Worm (Caenorhabditis elegans) whole organism, L2 larva: ENCODE results near the gene sup-26.

Source experiments
- C34F6.9 ChIP-seq: fragments of 150-350 bp; optimal IDR thresholded peaks from 2 replicates; lab custom pipeline; 2014; ENCODE audit warnings: missing biosample characterization, missing genetic modification characterization
- F13H6.1 ChIP-seq: sonication (generic microtip); optimal IDR thresholded peaks from 2 replicates; lab custom pipeline; 2016; ENCODE audit warnings: missing genetic modification characterization, missing compliant biosample characterization
- R02D3.7 ChIP-seq: fragments of 150-350 bp; optimal IDR thresholded peaks from 2 replicates; lab custom pipeline; 2014; ENCODE audit warnings: missing biosample characterization, missing genetic modification characterization
- ZK546.5 ChIP-seq: sonication (generic microtip); optimal IDR thresholded peaks from 2 replicates; lab custom pipeline; 2017; ENCODE audit warnings: missing biosample characterization, missing genetic modification characterization
- alr-1 ChIP-seq: fragments of 150-350 bp; optimal IDR thresholded peaks from 2 replicates; lab custom pipeline; 2014; ENCODE audit warnings: missing biosample characterization, missing genetic modification characterization
- ama-1 ChIP-seq: fragments of 150-350 bp; optimal IDR thresholded peaks from 2 replicates; lab custom pipeline; 2018; ENCODE audit warnings: inconsistent platforms
- ceh-82 ChIP-seq: fragments of 150-350 bp; optimal IDR thresholded peaks from 2 replicates; lab custom pipeline; 2014; ENCODE audit warnings: missing biosample characterization, missing genetic modification characterization
- crh-2 ChIP-seq: sonication (generic microtip); optimal IDR thresholded peaks from 2 replicates; lab custom pipeline; 2017; ENCODE audit warnings: missing biosample characterization, missing genetic modification characterization
- dmd-4 ChIP-seq: sonication (generic microtip); optimal IDR thresholded peaks from 2 replicates; lab custom pipeline; 2017; ENCODE audit warnings: missing biosample characterization, missing genetic modification characterization
- egl-27 ChIP-seq: sonication (generic microtip); optimal IDR thresholded peaks from 3 replicates; lab custom pipeline; 2017; ENCODE audit warnings: missing biosample characterization, missing genetic modification reagents, missing genetic modification characterization
- fos-1 ChIP-seq: fragments of 150-350 bp; optimal IDR thresholded peaks from 2 replicates; lab custom pipeline; 2014; ENCODE audit warnings: missing biosample characterization, missing genetic modification characterization
- gmeb-1 ChIP-seq: fragments of 150-350 bp; optimal IDR thresholded peaks from 2 replicates; lab custom pipeline; 2014; ENCODE audit warnings: missing biosample characterization, missing genetic modification characterization
- lin-11 ChIP-seq: fragments of 150-350 bp; sonication (generic microtip); optimal IDR thresholded peaks from 2 replicates; lab custom pipeline; 2014; ENCODE audit warnings: missing biosample characterization, missing genetic modification characterization, inconsistent platforms, mixed read lengths
- lin-13 ChIP-seq: fragments of 150-350 bp; optimal IDR thresholded peaks from 2 replicates; lab custom pipeline; 2014; ENCODE audit warnings: missing biosample characterization, missing genetic modification reagents, missing genetic modification characterization
- lin-39 ChIP-seq: fragments of 150-350 bp; optimal IDR thresholded peaks from 2 replicates; lab custom pipeline; 2014; ENCODE audit warnings: missing biosample characterization, missing genetic modification reagents, missing genetic modification characterization
- lsy-2 ChIP-seq, 2 experiments: fragments of 150-350 bp in 1 of 2; sonication (generic microtip) in 1 of 2; optimal IDR thresholded peaks; 2 replicates each; lab custom pipeline; 2014 to 2017; ENCODE audit warnings: missing biosample characterization in 2 of 2, missing genetic modification characterization in 2 of 2
- mab-5 ChIP-seq: fragments of 150-350 bp; optimal IDR thresholded peaks from 2 replicates; lab custom pipeline; 2014; ENCODE audit warnings: missing biosample characterization, missing genetic modification characterization
- mbf-1 ChIP-seq: sonication (generic microtip); optimal IDR thresholded peaks from 2 replicates; lab custom pipeline; 2017; ENCODE audit warnings: missing biosample characterization, missing genetic modification characterization
- nhr-11 ChIP-seq: fragments of 150-350 bp; optimal IDR thresholded peaks from 2 replicates; lab custom pipeline; 2014; ENCODE audit warnings: missing biosample characterization, missing genetic modification characterization
- nhr-12 ChIP-seq: fragments of 150-350 bp; optimal IDR thresholded peaks from 2 replicates; lab custom pipeline; 2014; ENCODE audit warnings: missing biosample characterization, missing genetic modification characterization
- nhr-129 ChIP-seq: fragments of 150-350 bp; optimal IDR thresholded peaks from 2 replicates; lab custom pipeline; 2014; ENCODE audit warnings: missing biosample characterization, missing genetic modification characterization
- nhr-21 ChIP-seq: fragments of 150-350 bp; optimal IDR thresholded peaks from 2 replicates; lab custom pipeline; 2014; ENCODE audit warnings: missing biosample characterization, missing genetic modification characterization
- nhr-23 ChIP-seq: fragments of 150-350 bp; optimal IDR thresholded peaks from 2 replicates; lab custom pipeline; 2014; ENCODE audit warnings: missing biosample characterization, missing genetic modification reagents, missing genetic modification characterization
- nhr-25 ChIP-seq: fragments of 150-350 bp; sonication (generic microtip); optimal IDR thresholded peaks from 3 replicates; lab custom pipeline; 2014; ENCODE audit warnings: missing biosample characterization, missing genetic modification characterization
- sem-4 ChIP-seq: fragments of 150-350 bp; optimal IDR thresholded peaks from 2 replicates; lab custom pipeline; 2014; ENCODE audit warnings: missing biosample characterization, missing genetic modification reagents, missing genetic modification characterization
- skn-1 ChIP-seq: sonication (generic microtip); optimal IDR thresholded peaks from 2 replicates; lab custom pipeline; 2017; ENCODE audit warnings: missing biosample characterization, missing genetic modification characterization
- sma-3 ChIP-seq: sonication (generic microtip); optimal IDR thresholded peaks from 2 replicates; lab custom pipeline; 2016; ENCODE audit warnings: missing genetic modification reagents, missing genetic modification characterization, missing compliant biosample characterization
- sma-9 ChIP-seq, 2 experiments: fragments of 150-350 bp in 1 of 2; sonication (generic microtip) in 1 of 2; optimal IDR thresholded peaks; 2 replicates each; lab custom pipeline; 2014 to 2016; ENCODE audit warnings: missing genetic modification characterization in 2 of 2, mild to moderate bottlenecking in 1 of 2, missing biosample characterization in 1 of 2, missing compliant biosample characterization in 1 of 2, missing genetic modification reagents in 1 of 2, moderate library complexity in 1 of 2
- snpc-4 ChIP-seq: fragments of 150-350 bp; optimal IDR thresholded peaks from 2 replicates; lab custom pipeline; 2014; ENCODE audit warnings: missing biosample characterization, missing genetic modification characterization
- unc-39 ChIP-seq: fragments of 150-350 bp; optimal IDR thresholded peaks from 2 replicates; lab custom pipeline; 2014; ENCODE audit warnings: missing biosample characterization, missing genetic modification characterization
- unc-55 ChIP-seq: fragments of 150-350 bp; sonication (generic microtip); optimal IDR thresholded peaks from 3 replicates; lab custom pipeline; 2014; ENCODE audit warnings: missing biosample characterization, missing genetic modification reagents, missing genetic modification characterization
- zag-1 ChIP-seq: fragments of 150-350 bp; optimal IDR thresholded peaks from 2 replicates; lab custom pipeline; 2014; ENCODE audit warnings: missing biosample characterization, missing genetic modification characterization
- ztf-11 ChIP-seq: sonication (generic microtip); optimal IDR thresholded peaks from 2 replicates; lab custom pipeline; 2017; ENCODE audit warnings: missing biosample characterization, missing genetic modification characterization

sup-26 gene

DNA sequence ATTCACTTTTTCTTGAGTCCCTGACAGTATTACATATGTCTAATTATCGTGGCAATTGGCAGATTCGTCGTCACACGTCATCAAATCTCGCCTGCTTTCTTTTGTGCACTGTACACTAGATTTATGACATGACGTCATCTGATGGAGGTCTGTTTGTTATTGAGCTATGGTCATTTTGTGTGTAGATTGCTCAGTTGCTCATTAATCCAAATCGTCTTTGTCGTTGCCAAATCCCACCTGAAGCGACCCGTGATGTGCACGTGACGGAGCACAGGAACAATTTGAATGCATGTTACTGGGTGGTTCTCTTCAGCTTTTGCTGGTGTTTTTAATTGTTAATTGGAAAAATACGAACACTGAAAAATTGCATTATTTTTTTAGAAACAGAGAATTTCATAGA lies 7.2 kb downstream of the sup-26 start:
- no peak for TF ChIP-seq mab-5 (tag; lab: Kevin White, UChicago)

DNA sequence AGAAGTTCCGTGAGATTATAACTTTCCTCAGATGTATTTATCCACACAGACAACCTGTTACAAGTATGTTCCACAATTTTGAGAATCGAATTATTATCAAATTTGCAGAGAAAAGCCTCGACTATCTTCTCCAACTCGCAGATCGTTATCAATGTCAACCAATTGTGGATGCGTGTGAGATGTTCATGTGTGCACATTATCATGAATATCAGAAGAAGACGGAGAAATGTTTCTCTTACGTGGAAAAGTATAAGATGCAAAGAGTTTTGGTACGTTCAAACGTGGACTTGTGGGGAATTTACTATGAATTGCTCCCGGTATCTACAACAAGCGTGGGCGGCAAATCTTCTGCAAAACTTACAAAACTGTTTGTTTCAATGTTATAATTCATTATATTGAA lies 9.0 kb downstream of the sup-26 start:
- no peak for TF ChIP-seq sma-3 (GFP tag; lab: Kevin White, UChicago)
- no peak for TF ChIP-seq nhr-25 (tag; lab: Kevin White, UChicago)
- no peak for TF ChIP-seq alr-1 (tag; lab: Kevin White, UChicago)
- no peak for TF ChIP-seq fos-1 (tag; lab: Kevin White, UChicago)
- TF ChIP-seq nhr-129 (tag; lab: Kevin White, UChicago): no peak
- no peak for TF ChIP-seq unc-39
- TF ChIP-seq nhr-12 (tag; lab: Kevin White, UChicago): no peak
- no peak for TF ChIP-seq dmd-4
- TF ChIP-seq zag-1: no peak
- no peak for TF ChIP-seq F13H6.1
- TF ChIP-seq egl-27 (tag; lab: Kevin White, UChicago): no peak
- no peak for TF ChIP-seq nhr-23 (tag; lab: Kevin White, UChicago)

DNA sequence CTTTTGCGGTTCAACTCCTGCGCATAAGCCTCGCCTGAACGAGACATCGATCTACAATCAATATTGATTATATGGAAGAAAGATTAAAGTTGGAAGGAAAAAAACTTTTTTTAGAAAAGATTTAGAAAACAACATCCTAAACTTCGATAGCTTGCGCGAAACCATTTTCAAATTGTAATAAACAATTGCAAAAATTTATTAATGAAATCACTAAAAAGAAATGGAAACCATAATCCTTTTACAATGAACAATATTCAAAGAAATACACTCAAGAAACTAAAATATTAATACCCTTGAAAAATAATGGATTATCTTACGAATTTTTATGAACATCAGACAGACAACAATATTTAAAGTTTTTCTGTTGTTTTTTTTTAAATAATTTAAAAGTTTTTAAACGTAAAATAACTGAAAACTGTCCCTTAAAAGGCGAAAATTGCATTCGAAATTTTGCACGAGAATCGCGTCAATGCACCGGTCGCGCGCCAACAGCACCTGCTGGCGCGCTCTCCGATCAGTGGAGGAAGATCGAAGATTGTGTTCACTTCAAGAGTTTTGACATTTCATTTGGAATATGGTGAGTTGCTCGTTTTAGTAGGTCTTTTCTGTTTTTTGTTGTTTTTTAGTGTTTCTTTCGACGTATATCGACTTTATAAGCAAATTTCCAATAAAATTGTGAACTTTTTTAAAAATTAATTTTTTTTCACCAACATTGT lies 10.6 kb downstream of the sup-26 start, which contains the start of the genes sftb-1 and R10E4.1:
sftb-1 (minus strand) TSS at position 51 of the 716 bp plus-strand sequence.
R10E4.1 (plus strand) TSS at position 524 of the 716 bp plus-strand sequence.
- TF ChIP-seq sem-4 (peak; percentile 25), ama-1 (peak; percentile 32), lin-39 (tag; lab: Kevin White, UChicago) (no peak), ZK546.5 (tag; lab: Kevin White, UChicago) (no peak), nhr-129 (tag; lab: Kevin White, UChicago) (peak; percentile 42), lin-11 (tag; lab: Kevin White, UChicago) (peak; percentile 19), R02D3.7 (tag; lab: Kevin White, UChicago) (no peak), lsy-2 (tag; optimal IDR thresholded peaks at IDR 0.05; lab: Kevin White, UChicago) (peak; percentile 77 to 89), fos-1 (tag; lab: Kevin White, UChicago) (peak; percentile 48), C34F6.9 (tag; lab: Kevin White, UChicago) (peak; percentile 78), unc-55 (GFP tag; lab: Kevin White, UChicago) (peak; percentile 82), gmeb-1 (peak; percentile 84), ceh-82 (tag; lab: Kevin White, UChicago) (no peak), sma-3 (GFP tag; lab: Kevin White, UChicago) (peak; percentile 66), crh-2 (tag; lab: Kevin White, UChicago) (peak; percentile 78), sma-9 (GFP tag; optimal IDR thresholded peaks at IDR 0.05; lab: Kevin White, UChicago) (peak; percentile 83), sma-9 (tag; optimal IDR thresholded peaks at IDR 0.05; lab: Kevin White, UChicago) (no peak), mab-5 (tag; lab: Kevin White, UChicago) (peak; percentile 34), lin-13 (GFP tag; lab: Kevin White, UChicago) (peak; percentile 42), nhr-21 (tag; lab: Kevin White, UChicago) (peak; percentile 49), ztf-11 (tag; lab: Kevin White, UChicago) (no peak), F13H6.1 (peak; percentile 69), nhr-25 (tag; lab: Kevin White, UChicago) (peak; percentile 75)

DNA sequence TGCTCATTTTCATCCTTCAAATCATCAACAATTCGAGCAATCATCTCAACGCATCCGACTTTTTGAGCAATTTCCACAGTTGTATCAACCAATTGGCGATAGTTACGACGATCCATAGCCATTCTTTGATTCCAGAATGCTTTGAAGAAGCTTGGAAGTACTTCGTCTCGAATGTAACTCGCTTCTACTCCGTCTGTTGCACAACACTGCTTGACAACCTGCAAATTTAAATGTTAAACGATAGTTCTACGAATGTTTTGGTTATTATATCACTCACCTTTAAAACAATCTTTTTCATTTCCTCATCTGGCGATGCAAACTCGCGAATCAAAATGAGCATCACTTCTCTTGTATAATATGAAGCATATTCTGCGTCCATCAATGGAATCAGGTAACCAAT lies 14.1 kb downstream of the sup-26 start:
- TF ChIP-seq mbf-1 (tag; lab: Kevin White, UChicago): no peak
- no peak for TF ChIP-seq nhr-11
- no peak for TF ChIP-seq C34F6.9 (tag; lab: Kevin White, UChicago)

DNA sequence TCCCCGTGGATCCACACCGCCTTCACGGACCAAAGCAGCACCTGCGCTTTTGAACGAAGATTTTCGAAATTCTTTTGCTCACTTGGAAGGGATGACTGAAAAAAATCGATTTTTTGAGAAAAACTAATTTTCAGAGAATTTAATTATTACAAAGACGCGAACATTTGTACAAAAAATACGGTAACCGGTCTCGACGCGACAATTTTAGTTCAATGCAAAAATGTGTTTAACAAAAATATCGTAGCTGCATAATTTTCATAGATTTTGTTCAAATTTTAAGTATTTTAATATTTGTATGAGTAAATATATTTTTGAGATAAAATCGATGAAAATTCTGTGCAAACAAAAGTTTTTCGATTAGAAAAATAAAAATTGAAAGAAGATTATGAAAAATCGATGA lies 17.0 kb downstream of the sup-26 start, which contains the start of gene T08A11.1:
T08A11.1 (minus strand) TSS at position 101 of the 400 bp plus-strand sequence.
- TF ChIP-seq mbf-1 (tag; lab: Kevin White, UChicago) (no peak), snpc-4 (no peak), skn-1 (tag; lab: Kevin White, UChicago) (no peak), egl-27 (tag; lab: Kevin White, UChicago) (no peak)
